ENCODE assay signal across 2 fruit fly cellular contexts in the genomic region with DNA sequence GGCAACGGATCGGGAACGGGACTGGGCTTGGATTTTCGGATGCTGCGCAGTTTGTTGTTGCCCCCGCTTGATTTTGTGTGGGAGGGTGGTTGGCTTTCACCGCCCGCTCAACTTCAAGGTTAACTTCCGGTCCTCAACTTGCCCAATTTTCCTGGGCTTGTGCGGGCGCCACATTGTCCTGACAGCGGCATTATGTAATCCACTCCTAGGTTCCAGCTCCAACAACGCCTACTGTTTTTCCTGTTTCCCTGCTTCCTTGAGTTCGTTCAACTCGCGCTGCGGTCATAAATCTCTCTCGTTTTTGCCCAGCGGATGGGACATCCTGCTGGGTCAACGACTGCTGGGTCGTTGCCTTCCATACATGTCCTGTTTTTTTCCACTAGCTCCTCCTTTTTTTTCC.
TF ChIP-seq lines count a peak whose summit lies in the region.

No protein-coding gene starts in this region.

- no peak for TF ChIP-seq CTCF in whole organism, embryonic (GFP tag; optimal IDR thresholded peaks at IDR 0.05; lab: Kevin White, UChicago)

TF ChIP-seq in whole organism, embryonic, 481 proteins besides CTCF, POLR2A, EP300 and RAD21 (continues in another document):
- peak; percentile 50 for TF ChIP-seq ftz-f1 (GFP tag; optimal IDR thresholded peaks at IDR 0.05; lab: Kevin White, UChicago)
- no peak for TF ChIP-seq GATAe (GFP tag; conservative IDR thresholded peaks at IDR 0.05; lab: Robert Waterston, UW)
- no peak for TF ChIP-seq dmrt99B (tag; optimal IDR thresholded peaks at IDR 0.05; lab: Kevin White, UChicago)
- TF ChIP-seq lab (GFP tag; optimal IDR thresholded peaks at IDR 0.05; lab: Kevin White, UChicago): peak; percentile 0
- peak; percentile 89 for TF ChIP-seq CG31224 (GFP tag; IDR thresholded peaks at IDR 0.05; lab: Robert Waterston, UW)
- TF ChIP-seq Optix (GFP tag; IDR thresholded peaks at IDR 0.05; lab: Robert Waterston, UW): no peak
- TF ChIP-seq Hsf (GFP tag; optimal IDR thresholded peaks at IDR 0.05; lab: Kevin White, UChicago): no peak
- TF ChIP-seq bowl (GFP tag; IDR thresholded peaks at IDR 0.05; lab: Robert Waterston, UW): no peak
- TF ChIP-seq dmrt11E (tag; optimal IDR thresholded peaks at IDR 0.05; lab: Kevin White, UChicago): no peak
- TF ChIP-seq fd64A (GFP tag; optimal IDR thresholded peaks at IDR 0.05; lab: Kevin White, UChicago): no peak
- TF ChIP-seq CG1792 (GFP tag; optimal IDR thresholded peaks at IDR 0.05; lab: Kevin White, UChicago): no peak
- no peak for TF ChIP-seq CG10462 (GFP tag; optimal IDR thresholded peaks at IDR 0.05; lab: Kevin White, UChicago)
- TF ChIP-seq yki (optimal IDR thresholded peaks at IDR 0.05; lab: Kevin White, UChicago): no peak
- peak; percentile 29 for TF ChIP-seq Hey (tag; optimal IDR thresholded peaks at IDR 0.05; lab: Kevin White, UChicago)
- TF ChIP-seq CG14667 (GFP tag; IDR thresholded peaks at IDR 0.05; lab: Robert Waterston, UW): no peak
- no peak for TF ChIP-seq CG11504 (tag; optimal IDR thresholded peaks at IDR 0.05; lab: Kevin White, UChicago)
- no peak for TF ChIP-seq Sox102F (GFP tag; optimal IDR thresholded peaks at IDR 0.05; lab: Kevin White, UChicago)
- no peak for TF ChIP-seq CG14441 (GFP tag; IDR thresholded peaks at IDR 0.05; lab: Robert Waterston, UW)
- TF ChIP-seq zen2 (GFP tag; IDR thresholded peaks at IDR 0.05; lab: Robert Waterston, UW; ENCODE audit: partially characterized antibody): no peak
- no peak for TF ChIP-seq CG2202 (tag; optimal IDR thresholded peaks at IDR 0.05; lab: Kevin White, UChicago)
- TF ChIP-seq Hr51 (GFP tag; optimal IDR thresholded peaks at IDR 0.05; lab: Kevin White, UChicago): no peak
- no peak for TF ChIP-seq CG2678 (tag; optimal IDR thresholded peaks at IDR 0.05; lab: Kevin White, UChicago)
- TF ChIP-seq CG32767 (GFP tag; IDR thresholded peaks at IDR 0.05; lab: Robert Waterston, UW): no peak
- TF ChIP-seq CG13894 (tag; optimal IDR thresholded peaks at IDR 0.05; lab: Kevin White, UChicago): peak; percentile 72
- TF ChIP-seq sna (GFP tag; IDR thresholded peaks at IDR 0.05; lab: Robert Waterston, UW; ENCODE audit: partially characterized antibody): no peak
- TF ChIP-seq cato (GFP tag; optimal IDR thresholded peaks at IDR 0.05; lab: Kevin White, UChicago; ENCODE audit: borderline replicate concordance): no peak
- peak; percentile 40 for TF ChIP-seq Ets65A (GFP tag; lab: Kevin White, UChicago)
- TF ChIP-seq CG6813 (GFP tag; optimal IDR thresholded peaks at IDR 0.05; lab: Kevin White, UChicago): no peak
- no peak for TF ChIP-seq YL-1 (GFP tag; optimal IDR thresholded peaks at IDR 0.05; lab: Kevin White, UChicago)
- TF ChIP-seq oc (tag; optimal IDR thresholded peaks at IDR 0.05; lab: Kevin White, UChicago): no peak
- TF ChIP-seq CG12942 (GFP tag; optimal IDR thresholded peaks at IDR 0.05; lab: Kevin White, UChicago): no peak
- TF ChIP-seq CG17361 (GFP tag; IDR thresholded peaks at IDR 0.05; lab: Robert Waterston, UW): no peak
- no peak for TF ChIP-seq toy (GFP tag; IDR thresholded peaks at IDR 0.05; lab: Robert Waterston, UW)
- no peak for TF ChIP-seq lola (GFP tag; optimal IDR thresholded peaks at IDR 0.05; lab: Kevin White, UChicago)
- TF ChIP-seq CG11247 (GFP tag; IDR thresholded peaks at IDR 0.05; lab: Robert Waterston, UW): no peak
- no peak for TF ChIP-seq ac (GFP tag; optimal IDR thresholded peaks at IDR 0.05; lab: Kevin White, UChicago)
- no peak for TF ChIP-seq CG9797 (GFP tag; optimal IDR thresholded peaks at IDR 0.05; lab: Kevin White, UChicago)
- TF ChIP-seq Gug (GFP tag; IDR thresholded peaks at IDR 0.05; lab: Robert Waterston, UW): no peak
- TF ChIP-seq Trl (optimal IDR thresholded peaks at IDR 0.05; lab: Kevin White, UChicago): no peak
- no peak for TF ChIP-seq Trl (GFP tag; optimal IDR thresholded peaks at IDR 0.05; lab: Kevin White, UChicago)
- 0 out of 3 replicates have a peak, but pooled peaks have one; percentile 18 for TF ChIP-seq Opbp (GFP tag; IDR thresholded peaks at IDR 0.05; lab: Robert Waterston, UW; ENCODE audit: partially characterized antibody)
- no peak for TF ChIP-seq CG15011 (GFP tag; optimal IDR thresholded peaks at IDR 0.05; lab: Kevin White, UChicago)
- no peak for TF ChIP-seq CG7745 (tag; optimal IDR thresholded peaks at IDR 0.05; lab: Kevin White, UChicago)
- no peak for TF ChIP-seq peb (GFP tag; IDR thresholded peaks at IDR 0.05; lab: Robert Waterston, UW)
- no peak for TF ChIP-seq bsh (GFP tag; optimal IDR thresholded peaks at IDR 0.05; lab: Kevin White, UChicago)

TF ChIP-seq in whole organism, pupa, 21 proteins besides CTCF, POLR2A, EP300 and RAD21:
- no peak for TF ChIP-seq CG17806 (tag; optimal IDR thresholded peaks at IDR 0.05; lab: Kevin White, UChicago)
- TF ChIP-seq gl (tag; optimal IDR thresholded peaks at IDR 0.05; lab: Kevin White, UChicago): no peak
- no peak for TF ChIP-seq Pif1A (GFP tag; optimal IDR thresholded peaks at IDR 0.05; lab: Kevin White, UChicago)
- TF ChIP-seq CG14655 (GFP tag; optimal IDR thresholded peaks at IDR 0.05; lab: Kevin White, UChicago): no peak
- no peak for TF ChIP-seq CG34367 (tag; optimal IDR thresholded peaks at IDR 0.05; lab: Kevin White, UChicago)
- peak; percentile 66 for TF ChIP-seq EcR (GFP tag; optimal IDR thresholded peaks at IDR 0.05; lab: Kevin White, UChicago)
